Worm (Caenorhabditis elegans): ENCODE results near the gene Y45F10D.14.

Y45F10D.14 gene

ce11 chrIV:13785545-13785944 lies 22.1 kb downstream of the Y45F10D.14 start, which contains the start of gene lact-9:
TSS of gene lact-9 (minus strand) at chrIV:13785645.
- TF ChIP-seq alr-1 (tag; optimal IDR thresholded peaks at IDR 0.05) (no peak), mdl-1 (tag; optimal IDR thresholded peaks at IDR 0.05) (no peak), ztf-11 (tag; optimal IDR thresholded peaks at IDR 0.05) (no peak), sma-3 (GFP tag; optimal IDR thresholded peaks at IDR 0.05) (no peak), snpc-4 (tag; optimal IDR thresholded peaks at IDR 0.05) (no peak)

- no peak for TF ChIP-seq lin-11 (tag; optimal IDR thresholded peaks at IDR 0.05)
- peak; percentile 44 for TF ChIP-seq nhr-129 (tag; optimal IDR thresholded peaks at IDR 0.05)
- TF ChIP-seq peb-1 (tag; optimal IDR thresholded peaks at IDR 0.05): no peak
- peak; percentile 17 for TF ChIP-seq ama-1 (optimal IDR thresholded peaks at IDR 0.05)
- TF ChIP-seq unc-62 (GFP tag; optimal IDR thresholded peaks at IDR 0.05): no peak
- no peak for TF ChIP-seq blmp-1 (tag; optimal IDR thresholded peaks at IDR 0.05; ENCODE audit: insufficient read depth)
- no peak for TF ChIP-seq dmd-4 (tag; optimal IDR thresholded peaks at IDR 0.05)
- no peak for TF ChIP-seq nhr-12 (tag; optimal IDR thresholded peaks at IDR 0.05)
- no peak for TF ChIP-seq sem-4 (tag; optimal IDR thresholded peaks at IDR 0.05)
These were observed 22.9 kb downstream of the Y45F10D.14 start for ce11 chrIV:13784774-13785173.

- no peak for TF ChIP-seq ZK546.5 (tag; optimal IDR thresholded peaks at IDR 0.05)
- no peak for TF ChIP-seq peb-1 (tag; optimal IDR thresholded peaks at IDR 0.05)
- no peak for TF ChIP-seq nhr-12 (tag; optimal IDR thresholded peaks at IDR 0.05)
- no peak for TF ChIP-seq fos-1 (tag; optimal IDR thresholded peaks at IDR 0.05)
- TF ChIP-seq nhr-21 (tag; optimal IDR thresholded peaks at IDR 0.05): no peak
- TF ChIP-seq nhr-10 (tag; optimal IDR thresholded peaks at IDR 0.05): no peak
- no peak for TF ChIP-seq ztf-11 (tag; optimal IDR thresholded peaks at IDR 0.05)
- no peak for TF ChIP-seq blmp-1 (tag; optimal IDR thresholded peaks at IDR 0.05; ENCODE audit: insufficient read depth)
- no peak for TF ChIP-seq nhr-237 (tag; optimal IDR thresholded peaks at IDR 0.05)
- TF ChIP-seq lsy-2 (tag; optimal IDR thresholded peaks at IDR 0.05): peak in 1 of 2 experiments; percentile 76
- no peak for TF ChIP-seq unc-62 (GFP tag; optimal IDR thresholded peaks at IDR 0.05)
- TF ChIP-seq F13H6.1 (tag; optimal IDR thresholded peaks at IDR 0.05): peak; percentile 2
- TF ChIP-seq nhr-6 (tag; optimal IDR thresholded peaks at IDR 0.05): no peak
- TF ChIP-seq ztf-4 (tag; optimal IDR thresholded peaks at IDR 0.05): no peak
- TF ChIP-seq skn-1 (tag; optimal IDR thresholded peaks at IDR 0.05): no peak
- no peak for TF ChIP-seq ztf-1 (GFP tag; conservative IDR thresholded peaks at IDR 0.05)
- no peak for TF ChIP-seq ceh-82 (tag; optimal IDR thresholded peaks at IDR 0.05)
- TF ChIP-seq crh-2 (tag; optimal IDR thresholded peaks at IDR 0.05): peak; percentile 33
- TF ChIP-seq mbf-1 (tag; optimal IDR thresholded peaks at IDR 0.05): no peak
- no peak for TF ChIP-seq elt-3 (tag; optimal IDR thresholded peaks at IDR 0.05)
- no peak for TF ChIP-seq lin-11 (tag; optimal IDR thresholded peaks at IDR 0.05)
- no peak for TF ChIP-seq alr-1 (tag; optimal IDR thresholded peaks at IDR 0.05)
- TF ChIP-seq nhr-11 (tag; optimal IDR thresholded peaks at IDR 0.05): no peak
- peak; percentile 77 for TF ChIP-seq nhr-129 (tag; optimal IDR thresholded peaks at IDR 0.05)
- peak; percentile 52 for TF ChIP-seq C34F6.9 (tag; optimal IDR thresholded peaks at IDR 0.05)
- TF ChIP-seq dmd-4 (tag; optimal IDR thresholded peaks at IDR 0.05): no peak
- TF ChIP-seq unc-55 (GFP tag; optimal IDR thresholded peaks at IDR 0.05): peak; percentile 62
- TF ChIP-seq sma-3 (GFP tag; optimal IDR thresholded peaks at IDR 0.05): no peak
- peak; percentile 12 for TF ChIP-seq gmeb-1 (tag; optimal IDR thresholded peaks at IDR 0.05)
- no peak for TF ChIP-seq zag-1 (tag; optimal IDR thresholded peaks at IDR 0.05)
These were observed 24.2 kb downstream of the Y45F10D.14 start, which contains the start of gene iscu-1 for ce11 chrIV:13783237-13784012. TSS of gene iscu-1 (plus strand) at chrIV:13783962.

- TF ChIP-seq nhr-237 (tag; optimal IDR thresholded peaks at IDR 0.05): no peak
- TF ChIP-seq egl-27 (tag; optimal IDR thresholded peaks at IDR 0.05): no peak
- TF ChIP-seq sma-9 (GFP tag; optimal IDR thresholded peaks at IDR 0.05): no peak
- TF ChIP-seq sma-9 (tag; optimal IDR thresholded peaks at IDR 0.05): no peak
- TF ChIP-seq elt-1 (tag; optimal IDR thresholded peaks at IDR 0.05): no peak
- no peak for TF ChIP-seq sem-4 (tag; optimal IDR thresholded peaks at IDR 0.05)
- no peak for TF ChIP-seq gmeb-1 (tag; optimal IDR thresholded peaks at IDR 0.05)
- no peak for TF ChIP-seq C34F6.9 (tag; optimal IDR thresholded peaks at IDR 0.05)
- TF ChIP-seq mbf-1 (tag; optimal IDR thresholded peaks at IDR 0.05): no peak
- no peak for TF ChIP-seq blmp-1 (tag; optimal IDR thresholded peaks at IDR 0.05; ENCODE audit: insufficient read depth)
- no peak for TF ChIP-seq nhr-129 (tag; optimal IDR thresholded peaks at IDR 0.05)
- TF ChIP-seq unc-39 (tag; optimal IDR thresholded peaks at IDR 0.05): no peak
- TF ChIP-seq R02D3.7 (tag; optimal IDR thresholded peaks at IDR 0.05): no peak
- TF ChIP-seq lin-11 (tag; optimal IDR thresholded peaks at IDR 0.05): no peak
- TF ChIP-seq ZK546.5 (tag; optimal IDR thresholded peaks at IDR 0.05): no peak
These were observed 25.3 kb downstream of the Y45F10D.14 start for ce11 chrIV:13782319-13782718.

Measured in whole organism, L2 larva.